Fruit fly (Drosophila melanogaster) whole organism, embryonic: Measurements from ENCODE around the gene DZIP1.

Source experiments
- Abd-B ChIP-seq: fragments of 200-800 bp; sonication (Bioruptor generic); optimal IDR thresholded peaks from 2 replicates; lab custom pipeline; 2018; ENCODE audit warnings: missing biosample characterization, mild to moderate bottlenecking, missing genetic modification characterization, moderate library complexity
- Bgb ChIP-seq: fragments of 200-800 bp; sonication (Bioruptor generic); IDR thresholded peaks from 2 replicates; pipeline ENCODE4 v1.3.6; 2022; ENCODE audit warnings: missing biosample characterization, missing genetic modification characterization; ENCODE audit not compliant: partially characterized antibody
- CG12299 ChIP-seq: fragments of 200-800 bp; sonication (Bioruptor generic); optimal IDR thresholded peaks from 2 replicates; lab custom pipeline; 2018; ENCODE audit warnings: missing biosample characterization, mild to moderate bottlenecking, missing genetic modification characterization
- CG1233 ChIP-seq: fragments of 200-800 bp; sonication (Bioruptor generic); optimal IDR thresholded peaks from 4 replicates; lab custom pipeline; 2018; ENCODE audit warnings: missing biosample characterization, mild to moderate bottlenecking, missing genetic modification characterization
- CG12659 ChIP-seq: fragments of 200-800 bp; sonication (Bioruptor generic); optimal IDR thresholded peaks from 3 replicates; lab custom pipeline; 2017; ENCODE audit warnings: mild to moderate bottlenecking, missing biosample characterization, missing genetic modification reagents, missing genetic modification characterization
- CG12769 ChIP-seq: fragments of 200-800 bp; sonication (Bioruptor generic); optimal IDR thresholded peaks from 2 replicates; lab custom pipeline; 2019; ENCODE audit warnings: missing biosample characterization, mild to moderate bottlenecking, missing genetic modification characterization, moderate library complexity
- CG12942 ChIP-seq: fragments of 200-800 bp; sonication (Bioruptor generic); optimal IDR thresholded peaks from 3 replicates; lab custom pipeline; 2016; ENCODE audit warnings: missing biosample characterization, missing genetic modification characterization
- CG14667 ChIP-seq: fragments of 200-800 bp; sonication (Bioruptor generic); IDR thresholded peaks from 2 replicates; pipeline ENCODE4 v1.3.6; 2022; ENCODE audit warnings: missing biosample characterization, missing genetic modification characterization
- CG16815 ChIP-seq: fragments of 200-800 bp; sonication (Bioruptor generic); optimal IDR thresholded peaks from 3 replicates; lab custom pipeline; 2017; ENCODE audit warnings: missing biosample characterization, mild to moderate bottlenecking, missing genetic modification characterization
- CG17359 ChIP-seq: fragments of 200-800 bp; sonication (Bioruptor generic); optimal IDR thresholded peaks from 3 replicates; lab custom pipeline; 2018; ENCODE audit warnings: missing biosample characterization, mild to moderate bottlenecking, missing genetic modification characterization, moderate library complexity
- CG17385 ChIP-seq: fragments of 200-800 bp; sonication (Bioruptor generic); optimal IDR thresholded peaks from 3 replicates; lab custom pipeline; 2018; ENCODE audit warnings: missing biosample characterization, mild to moderate bottlenecking, missing genetic modification characterization
- CG18262 ChIP-seq: fragments of 200-800 bp; optimal IDR thresholded peaks from 3 replicates; lab custom pipeline; 2019; ENCODE audit warnings: missing biosample characterization, mild to moderate bottlenecking, missing genetic modification characterization, moderate library complexity
- CG2120 ChIP-seq: fragments of 200-800 bp; sonication (Bioruptor generic); optimal IDR thresholded peaks from 3 replicates; lab custom pipeline; 2016; ENCODE audit warnings: missing biosample characterization, missing genetic modification characterization
- CG34422 ChIP-seq: fragments of 200-800 bp; sonication (Bioruptor generic); IDR thresholded peaks from 3 replicates; pipeline ENCODE4 v1.3.6; 2022; ENCODE audit warnings: missing biosample characterization, missing genetic modification characterization
- CG6683 ChIP-seq: fragments of 200-800 bp; sonication (Bioruptor generic); optimal IDR thresholded peaks from 2 replicates; lab custom pipeline; 2017; ENCODE audit warnings: missing biosample characterization, mild to moderate bottlenecking, missing genetic modification characterization, missing genetic modification reagents
- CG6813 ChIP-seq: fragments of 200-800 bp; sonication (Bioruptor generic); optimal IDR thresholded peaks from 2 replicates; lab custom pipeline; 2017; ENCODE audit warnings: missing biosample characterization, missing genetic modification characterization, mild to moderate bottlenecking, moderate library complexity, missing genetic modification reagents
- CG7987 ChIP-seq: fragments of 200-800 bp; sonication (Bioruptor generic); optimal IDR thresholded peaks from 2 replicates; lab custom pipeline; 2018; ENCODE audit warnings: missing biosample characterization, mild to moderate bottlenecking, missing genetic modification characterization, moderate library complexity
- CG8290 ChIP-seq, 3 experiments: fragments of 200-800 bp; sonication (Bioruptor generic); optimal IDR thresholded peaks; 2 replicates each; lab custom pipeline; 2016 to 2019; ENCODE audit warnings: missing biosample characterization in 3 of 3, missing genetic modification characterization in 3 of 3, mild to moderate bottlenecking in 2 of 3, moderate library complexity in 1 of 3
- CG8478 ChIP-seq: fragments of >200 bp; optimal IDR thresholded peaks from 2 replicates; lab custom pipeline; 2018
- CG9727 ChIP-seq: fragments of 200-800 bp; sonication (Bioruptor generic); optimal IDR thresholded peaks from 3 replicates; lab custom pipeline; 2017; ENCODE audit warnings: missing biosample characterization, mild to moderate bottlenecking, missing genetic modification characterization
- Chrac-16 ChIP-seq: fragments of 200-800 bp; sonication (Bioruptor generic); optimal IDR thresholded peaks from 3 replicates; lab custom pipeline; 2016; ENCODE audit warnings: missing biosample characterization, missing genetic modification characterization
- Dad ChIP-seq: fragments of 200-800 bp; sonication (Bioruptor generic); optimal IDR thresholded peaks from 3 replicates; lab custom pipeline; 2016; ENCODE audit warnings: missing biosample characterization, missing genetic modification characterization
- Dbx ChIP-seq: fragments of 200-800 bp; sonication (Bioruptor generic); IDR thresholded peaks from 3 replicates; pipeline ENCODE4 v1.3.6; 2022; ENCODE audit warnings: missing biosample characterization, missing genetic modification characterization
- E2f1 ChIP-seq: fragments of 200-800 bp; sonication (Bioruptor generic); IDR thresholded peaks from 2 replicates; pipeline ENCODE4 v1.3.6; 2022; ENCODE audit warnings: missing biosample characterization, missing genetic modification characterization
- Fer1 ChIP-seq: fragments of 200-800 bp; sonication (Bioruptor generic); optimal IDR thresholded peaks from 2 replicates; lab custom pipeline; 2017; ENCODE audit warnings: missing biosample characterization, mild to moderate bottlenecking, missing genetic modification characterization
- MTF-1 ChIP-seq: fragments of 200-800 bp; sonication (Bioruptor generic); optimal IDR thresholded peaks from 2 replicates; lab custom pipeline; 2018; ENCODE audit warnings: missing biosample characterization, mild to moderate bottlenecking, missing genetic modification characterization, borderline replicate concordance
- Med ChIP-seq: fragments of 200-800 bp; sonication (Bioruptor generic); peaks from one replicate; lab custom pipeline; 2016; ENCODE audit warnings: missing biosample characterization, missing genetic modification characterization, mild to moderate bottlenecking, inconsistent platforms, moderate library complexity
- Nf-YB ChIP-seq: fragments of 200-800 bp; sonication (Bioruptor generic); optimal IDR thresholded peaks from 3 replicates; lab custom pipeline; 2019; ENCODE audit warnings: missing biosample characterization, mild to moderate bottlenecking, missing genetic modification characterization, moderate library complexity
- Spps ChIP-seq: fragments of 200-800 bp; sonication (Bioruptor generic); optimal IDR thresholded peaks from 2 replicates; lab custom pipeline; 2018; ENCODE audit warnings: missing biosample characterization, mild to moderate bottlenecking, missing genetic modification characterization
- TFAM ChIP-seq: fragments of 200-800 bp; sonication (Bioruptor generic); optimal IDR thresholded peaks from 2 replicates; lab custom pipeline; 2017; ENCODE audit warnings: missing biosample characterization, missing genetic modification characterization, inconsistent platforms
- YL-1 ChIP-seq: fragments of 200-800 bp; sonication (Bioruptor generic); optimal IDR thresholded peaks from 3 replicates; lab custom pipeline; 2017; ENCODE audit warnings: missing biosample characterization, mild to moderate bottlenecking, missing genetic modification characterization
- cad ChIP-seq: fragments of >200 bp; optimal IDR thresholded peaks from 2 replicates; lab custom pipeline; 2017; ENCODE audit warnings: missing biosample characterization, missing genetic modification characterization
- corto ChIP-seq: fragments of 200-800 bp; sonication (Bioruptor generic); optimal IDR thresholded peaks from 2 replicates; lab custom pipeline; 2016; ENCODE audit warnings: missing biosample characterization, mild to moderate bottlenecking, missing genetic modification characterization, moderate library complexity
- crp ChIP-seq, 2 experiments: fragments of 200-800 bp; sonication (Bioruptor generic); optimal IDR thresholded peaks; 2 replicates in 1 of 2; 3 replicates in 1 of 2; lab custom pipeline; 2017; ENCODE audit warnings: missing biosample characterization in 2 of 2, missing genetic modification characterization in 2 of 2, mild to moderate bottlenecking in 1 of 2, moderate library complexity in 1 of 2
- dan ChIP-seq: fragments of 200-800 bp; sonication (Bioruptor generic); IDR thresholded peaks from 2 replicates; pipeline ENCODE4 v1.3.6; 2022; ENCODE audit warnings: missing biosample characterization, missing genetic modification characterization
- ewg ChIP-seq: fragments of 200-800 bp; sonication (Bioruptor generic); optimal IDR thresholded peaks from 3 replicates; lab custom pipeline; 2017; ENCODE audit warnings: mild to moderate bottlenecking, missing biosample characterization, missing genetic modification reagents, missing genetic modification characterization
- gfzf ChIP-seq: fragments of 200-800 bp; sonication (Bioruptor generic); optimal IDR thresholded peaks from 2 replicates; lab custom pipeline; 2016; ENCODE audit warnings: missing biosample characterization, mild to moderate bottlenecking, missing genetic modification characterization, moderate library complexity
- grau ChIP-seq: fragments of 200-800 bp; optimal IDR thresholded peaks from 3 replicates; lab custom pipeline; 2019; ENCODE audit warnings: missing biosample characterization, mild to moderate bottlenecking, missing genetic modification characterization, moderate library complexity
- grn ChIP-seq: fragments of 200-800 bp; sonication (Bioruptor generic); optimal IDR thresholded peaks from 3 replicates; lab custom pipeline; 2017; ENCODE audit warnings: missing biosample characterization, missing genetic modification characterization
- gsb ChIP-seq: fragments of 200-800 bp; sonication (Bioruptor generic); IDR thresholded peaks from 2 replicates; pipeline ENCODE4 v1.3.6; 2022; ENCODE audit warnings: missing biosample characterization, missing genetic modification characterization
- hb ChIP-seq: fragments of 200-800 bp; sonication (Bioruptor generic); IDR thresholded peaks from 3 replicates; pipeline ENCODE4 v1.3.6; 2022; ENCODE audit warnings: missing biosample characterization, missing genetic modification characterization; ENCODE audit not compliant: partially characterized antibody
- lola ChIP-seq, 3 experiments: fragments of >200 bp in 2 of 3; fragments of 200-800 bp in 1 of 3; sonication (Bioruptor generic) in 1 of 3; optimal IDR thresholded peaks; 2 replicates each; lab custom pipeline; 2017 to 2019; ENCODE audit warnings: missing biosample characterization in 3 of 3, missing genetic modification characterization in 3 of 3, mild to moderate bottlenecking in 1 of 3, moderate library complexity in 1 of 3
- mam ChIP-seq: fragments of 200-800 bp; sonication (Bioruptor generic); optimal IDR thresholded peaks from 3 replicates; lab custom pipeline; 2016; ENCODE audit warnings: missing biosample characterization, missing genetic modification characterization
- sd ChIP-seq: fragments of 200-800 bp; sonication (Bioruptor generic); optimal IDR thresholded peaks from 3 replicates; lab custom pipeline; 2018; ENCODE audit warnings: missing biosample characterization, mild to moderate bottlenecking, missing genetic modification characterization, moderate library complexity
- sima ChIP-seq: fragments of 200-800 bp; sonication (Bioruptor generic); optimal IDR thresholded peaks from 2 replicates; lab custom pipeline; 2016; ENCODE audit warnings: missing biosample characterization, missing genetic modification characterization
- sqz ChIP-seq: fragments of 200-800 bp; sonication (Bioruptor generic); optimal IDR thresholded peaks from 3 replicates; lab custom pipeline; 2018; ENCODE audit warnings: missing biosample characterization, mild to moderate bottlenecking, missing genetic modification characterization
- sr ChIP-seq: fragments of 200-800 bp; sonication (Bioruptor generic); IDR thresholded peaks from 3 replicates; pipeline ENCODE4 v1.3.6; 2022; ENCODE audit warnings: missing biosample characterization, missing genetic modification characterization
- sug ChIP-seq: fragments of 200-800 bp; optimal IDR thresholded peaks from 2 replicates; lab custom pipeline; 2019; ENCODE audit warnings: missing biosample characterization, mild to moderate bottlenecking, missing genetic modification characterization, moderate library complexity
- tap ChIP-seq: fragments of 200-800 bp; optimal IDR thresholded peaks from 3 replicates; lab custom pipeline; 2019; ENCODE audit warnings: missing biosample characterization, mild to moderate bottlenecking, missing genetic modification characterization, moderate library complexity

DZIP1 gene

DNA sequence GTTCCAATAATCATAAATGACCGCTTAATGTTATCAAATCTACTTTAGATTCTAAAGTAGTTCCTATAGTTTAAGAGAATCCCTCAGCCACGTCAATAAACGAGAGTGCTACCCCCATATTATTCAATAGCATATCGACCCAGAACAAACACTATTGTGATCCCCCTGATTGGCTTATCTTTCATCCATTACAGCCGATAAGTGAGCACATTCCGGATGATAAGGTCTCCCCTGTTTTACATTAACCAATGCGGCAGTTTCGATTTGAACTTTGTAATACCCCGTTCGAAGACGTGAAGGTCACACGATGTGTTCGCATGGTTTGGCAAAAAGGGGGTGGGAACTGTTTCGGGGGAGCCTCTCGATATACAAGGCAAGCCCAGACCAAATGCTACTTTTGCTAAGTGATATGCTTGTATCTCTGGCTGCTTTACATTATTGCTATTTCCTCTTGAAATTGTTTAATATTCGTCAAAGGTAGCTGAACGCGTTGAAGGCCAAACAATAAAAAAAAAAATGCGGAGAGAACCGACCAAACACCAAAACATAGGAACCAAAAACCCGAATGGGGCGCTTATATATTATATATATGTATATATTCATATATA lies 49.2 kb downstream of the DZIP1 start (continued):
- TF ChIP-seq Dbx (GFP tag; lab: Robert Waterston, UW) (peak; percentile 27; the same call in 1 of the 3 replicates), YL-1 (no peak), CG12769 (tag; lab: Kevin White, UChicago) (peak; percentile 77), Spps (tag; lab: Kevin White, UChicago) (no peak), hb (GFP tag; lab: Robert Waterston, UW) (no peak), tap (tag; lab: Kevin White, UChicago) (no peak), gfzf (GFP tag; lab: Kevin White, UChicago) (no peak), CG17359 (tag; lab: Kevin White, UChicago) (no peak), sug (tag; lab: Kevin White, UChicago) (peak; percentile 83), crp (GFP tag; optimal IDR thresholded peaks at IDR 0.05; lab: Kevin White, UChicago) (no peak), CG12942 (no peak), grn (GFP tag; lab: Kevin White, UChicago) (peak; percentile 95), sd (tag; lab: Kevin White, UChicago) (peak; percentile 93), CG1233 (GFP tag; lab: Kevin White, UChicago) (peak; percentile 2), corto (GFP tag; lab: Kevin White, UChicago) (no peak), TFAM (no peak), CG14667 (GFP tag; lab: Robert Waterston, UW) (no peak), dan (GFP tag; lab: Robert Waterston, UW) (no peak), CG16815 (GFP tag; lab: Kevin White, UChicago) (no peak), CG12659 (GFP tag; lab: Kevin White, UChicago) (no peak), grau (tag; lab: Kevin White, UChicago) (no peak), sqz (GFP tag; lab: Kevin White, UChicago) (no peak), lola (GFP tag; optimal IDR thresholded peaks at IDR 0.05; lab: Kevin White, UChicago) (no peak), CG18262 (no peak), Abd-B (GFP tag; lab: Kevin White, UChicago) (no peak), Nf-YB (GFP tag; lab: Kevin White, UChicago) (no peak), cad (GFP tag; lab: Kevin White, UChicago) (no peak), CG9727 (GFP tag; lab: Kevin White, UChicago) (no peak), CG7987 (GFP tag; lab: Kevin White, UChicago) (peak; percentile 70), Chrac-16 (GFP tag; lab: Kevin White, UChicago) (no peak), CG34422 (GFP tag; lab: Robert Waterston, UW) (no peak), sr (GFP tag; lab: Robert Waterston, UW) (no peak), CG2120 (GFP tag; lab: Kevin White, UChicago) (no peak), CG6683 (no peak), CG8290 (GFP tag; optimal IDR thresholded peaks at IDR 0.05; lab: Kevin White, UChicago) (no peak), CG8290 (tag; optimal IDR thresholded peaks at IDR 0.05; lab: Kevin White, UChicago) (peak in 1 of 2 experiments; percentile 37), gsb (GFP tag; lab: Robert Waterston, UW) (peak; percentile 10; the same call in 1 of the 2 replicates), CG17385 (GFP tag; lab: Kevin White, UChicago) (no peak), MTF-1 (GFP tag; lab: Kevin White, UChicago) (no peak), CG12299 (no peak), CG8478 (lab: Kevin White, UChicago) (no peak), mam (no peak), sima (GFP tag; lab: Kevin White, UChicago) (no peak), ewg (GFP tag; lab: Kevin White, UChicago) (no peak), CG6813 (GFP tag; lab: Kevin White, UChicago) (peak; percentile 8), Fer1 (GFP tag; lab: Kevin White, UChicago) (no peak), Dad (GFP tag; lab: Kevin White, UChicago) (no peak), E2f1 (GFP tag; lab: Robert Waterston, UW) (no peak), Bgb (no peak), Med (peak; percentile 76)
